Worm (Caenorhabditis elegans) whole organism, L1 larva: ENCODE results near the gene C04A2.15.
A peak's percentile ranks its signal among the peaks of the same experiment; 100 is the strongest.

ENCODE experiments used
- C16A3.4 ChIP-seq: fragments of 150-350 bp; optimal IDR thresholded peaks from 2 replicates; lab custom pipeline; 2014; ENCODE audit warnings: missing biosample characterization, missing genetic modification characterization
- C34B4.2 ChIP-seq: sonication (generic microtip); optimal IDR thresholded peaks from 2 replicates; lab custom pipeline; 2017; ENCODE audit warnings: mild to moderate bottlenecking, missing genetic modification characterization, missing compliant biosample characterization
- blmp-1 ChIP-seq: fragments of 150-350 bp; optimal IDR thresholded peaks from 2 replicates; lab custom pipeline; 2014; ENCODE audit warnings: missing biosample characterization, missing genetic modification characterization
- ceh-88 ChIP-seq: fragments of 200-800 bp; sonication (Bioruptor generic); IDR thresholded peaks from 2 replicates; pipeline ENCODE4 v1.3.6; 2022; ENCODE audit warnings: missing genetic modification characterization, missing compliant biosample characterization
- dpl-1 ChIP-seq, 3 experiments: fragments of 150-350 bp in 2 of 3; sonication (generic microtip) in 1 of 3; optimal IDR thresholded peaks; 2 replicates each; lab custom pipeline; 2014 to 2017; ENCODE audit warnings: missing biosample characterization in 3 of 3, missing genetic modification characterization in 3 of 3, missing genetic modification reagents in 3 of 3
- dsc-1 ChIP-seq: sonication (generic microtip); optimal IDR thresholded peaks from 2 replicates; lab custom pipeline; 2016; ENCODE audit warnings: mild to moderate bottlenecking, missing genetic modification characterization, missing compliant biosample characterization
- efl-1 ChIP-seq, 4 experiments: fragments of 150-350 bp; optimal IDR thresholded peaks in 3 of 4; peaks in 1 of 4; 1 replicate in 1 of 4; 2 replicates in 3 of 4; lab custom pipeline; 2014; ENCODE audit warnings: missing biosample characterization in 2 of 4, missing genetic modification characterization in 2 of 4, missing genetic modification reagents in 2 of 4
- efl-3 ChIP-seq: fragments of 200-800 bp; sonication (Bioruptor generic); optimal IDR thresholded peaks from 2 replicates; lab custom pipeline; 2018; ENCODE audit warnings: mild to moderate bottlenecking, missing genetic modification characterization, missing compliant biosample characterization
- egl-13 ChIP-seq: sonication (generic microtip); optimal IDR thresholded peaks from 2 replicates; lab custom pipeline; 2016; ENCODE audit warnings: missing genotype, missing genetic modification reagents, missing genetic modification characterization, missing compliant biosample characterization
- egl-27 ChIP-seq, 2 experiments: fragments of 150-350 bp in 1 of 2; sonication (generic microtip); optimal IDR thresholded peaks; 3 replicates each; lab custom pipeline; 2017 to 2018; ENCODE audit warnings: missing biosample characterization in 2 of 2, missing genetic modification characterization in 2 of 2, missing genetic modification reagents in 2 of 2
- elt-3 ChIP-seq, 6 experiments: fragments of 150-350 bp in 1 of 6; sonication (generic microtip); optimal IDR thresholded peaks; 2 replicates each; lab custom pipeline; 2017 to 2018; ENCODE audit warnings: missing biosample characterization in 6 of 6, missing genetic modification characterization in 6 of 6, inconsistent platforms in 1 of 6
- ets-5 ChIP-seq: fragments of 200-800 bp; sonication (Bioruptor generic); IDR thresholded peaks from 2 replicates; pipeline ENCODE4 v1.3.6; 2022; ENCODE audit warnings: missing genetic modification characterization, missing compliant biosample characterization
- fkh-8 ChIP-seq: sonication (generic microtip); optimal IDR thresholded peaks from 2 replicates; lab custom pipeline; 2016; ENCODE audit warnings: mild to moderate bottlenecking, missing genetic modification characterization, missing compliant biosample characterization
- grh-1 ChIP-seq: fragments of 200-800 bp; sonication (Bioruptor generic); IDR thresholded peaks from 2 replicates; pipeline ENCODE4 v1.3.6; 2022; ENCODE audit warnings: missing genetic modification reagents, missing genetic modification characterization, missing compliant biosample characterization
- hlh-17 ChIP-seq: fragments of 200-800 bp; sonication (Bioruptor generic); optimal IDR thresholded peaks from 2 replicates; lab custom pipeline; 2018; ENCODE audit warnings: missing genetic modification characterization, mild to moderate bottlenecking, missing compliant biosample characterization, moderate library complexity, borderline replicate concordance
- hlh-4 ChIP-seq: sonication (generic microtip); optimal IDR thresholded peaks from 2 replicates; lab custom pipeline; 2016; ENCODE audit warnings: mild to moderate bottlenecking, missing genetic modification characterization, missing compliant biosample characterization
- irx-1 ChIP-seq: sonication (generic microtip); optimal IDR thresholded peaks from 2 replicates; lab custom pipeline; 2016; ENCODE audit warnings: missing genetic modification characterization, missing compliant biosample characterization
- lin-13 ChIP-seq: fragments of 150-350 bp; optimal IDR thresholded peaks from 2 replicates; lab custom pipeline; 2014; ENCODE audit warnings: missing biosample characterization, missing genetic modification reagents, missing genetic modification characterization
- lin-14 ChIP-seq: fragments of 200-800 bp; sonication (Bioruptor generic); optimal IDR thresholded peaks from 2 replicates; lab custom pipeline; 2018; ENCODE audit warnings: mild to moderate bottlenecking, missing genetic modification characterization, moderate library complexity, missing compliant biosample characterization
- lin-15B ChIP-seq: fragments of 150-350 bp; sonication (generic microtip); optimal IDR thresholded peaks from 3 replicates; lab custom pipeline; 2014; ENCODE audit warnings: missing biosample characterization, missing genetic modification characterization
- lin-35 ChIP-seq, 2 experiments: fragments of 150-350 bp; optimal IDR thresholded peaks; 2 replicates each; lab custom pipeline; 2014; ENCODE audit warnings: missing biosample characterization in 2 of 2, missing genetic modification characterization in 2 of 2, missing genetic modification reagents in 2 of 2
- lir-3 ChIP-seq: sonication (generic microtip); optimal IDR thresholded peaks from 2 replicates; lab custom pipeline; 2016; ENCODE audit warnings: mild to moderate bottlenecking, missing genetic modification characterization, moderate library complexity, missing compliant biosample characterization; ENCODE audit not compliant: poor library complexity
- lsy-2 ChIP-seq, 2 experiments: fragments of 150-350 bp; optimal IDR thresholded peaks; 2 replicates each; lab custom pipeline; 2014; ENCODE audit warnings: missing biosample characterization in 2 of 2, missing genetic modification characterization in 2 of 2
- mdl-1 ChIP-seq, 2 experiments: fragments of 150-350 bp; optimal IDR thresholded peaks; 2 replicates each; lab custom pipeline; 2014 to 2017; ENCODE audit warnings: missing biosample characterization in 2 of 2, missing genetic modification characterization in 2 of 2, inconsistent platforms in 1 of 2
- mep-1 ChIP-seq: fragments of 150-350 bp; optimal IDR thresholded peaks from 2 replicates; lab custom pipeline; 2014; ENCODE audit warnings: missing biosample characterization, missing genetic modification characterization
- nhr-11 ChIP-seq: fragments of 150-350 bp; optimal IDR thresholded peaks from 2 replicates; lab custom pipeline; 2014; ENCODE audit warnings: missing biosample characterization, missing genetic modification characterization
- nhr-12 ChIP-seq: sonication (generic microtip); optimal IDR thresholded peaks from 2 replicates; lab custom pipeline; 2017; ENCODE audit warnings: missing biosample characterization, missing genetic modification characterization
- nhr-19 ChIP-seq: fragments of 200-800 bp; sonication (Bioruptor generic); conservative IDR thresholded peaks from 2 replicates; pipeline ENCODE4 v1.3.6; 2022; ENCODE audit warnings: missing genetic modification characterization, missing compliant biosample characterization
- nhr-20 ChIP-seq: sonication (generic microtip); optimal IDR thresholded peaks from 2 replicates; lab custom pipeline; 2016; ENCODE audit warnings: mild to moderate bottlenecking, missing genetic modification characterization, missing compliant biosample characterization
- nhr-28 ChIP-seq: fragments of 150-350 bp; optimal IDR thresholded peaks from 2 replicates; lab custom pipeline; 2014; ENCODE audit warnings: missing biosample characterization, missing genetic modification characterization
- nhr-47 ChIP-seq: sonication (generic microtip); optimal IDR thresholded peaks from 2 replicates; lab custom pipeline; 2016; ENCODE audit warnings: mild to moderate bottlenecking, missing genetic modification characterization, moderate library complexity, missing compliant biosample characterization
- nhr-71 ChIP-seq: sonication (generic microtip); optimal IDR thresholded peaks from 2 replicates; lab custom pipeline; 2016; ENCODE audit warnings: mild to moderate bottlenecking, missing genetic modification characterization, moderate library complexity, missing compliant biosample characterization
- nhr-76 ChIP-seq: sonication (generic microtip); optimal IDR thresholded peaks from 2 replicates; lab custom pipeline; 2017; ENCODE audit warnings: missing biosample characterization, missing genetic modification characterization
- nhr-85 ChIP-seq: sonication (generic microtip); peaks from one replicate; lab custom pipeline; 2016; ENCODE audit warnings: missing genetic modification characterization, inconsistent platforms, missing compliant biosample characterization
- nhr-90 ChIP-seq: sonication (generic microtip); optimal IDR thresholded peaks from 2 replicates; lab custom pipeline; 2016; ENCODE audit warnings: mild to moderate bottlenecking, missing genetic modification characterization, missing compliant biosample characterization; ENCODE audit not compliant: poor library complexity
- rnt-1 ChIP-seq: sonication (generic microtip); optimal IDR thresholded peaks from 2 replicates; lab custom pipeline; 2016; ENCODE audit warnings: mild to moderate bottlenecking, missing genetic modification characterization, moderate library complexity, missing compliant biosample characterization
- skn-1 ChIP-seq: fragments of 150-350 bp; optimal IDR thresholded peaks from 2 replicates; lab custom pipeline; 2014; ENCODE audit warnings: missing biosample characterization, missing genetic modification characterization
- snu-23 ChIP-seq: sonication (generic microtip); optimal IDR thresholded peaks from 2 replicates; lab custom pipeline; 2016; ENCODE audit warnings: missing genetic modification characterization, missing compliant biosample characterization
- tbx-2 ChIP-seq: sonication (generic microtip); optimal IDR thresholded peaks from 2 replicates; lab custom pipeline; 2016; ENCODE audit warnings: missing genetic modification characterization, missing compliant biosample characterization
- unc-130 ChIP-seq: fragments of 150-350 bp; optimal IDR thresholded peaks from 2 replicates; lab custom pipeline; 2017; ENCODE audit warnings: missing biosample characterization, missing genetic modification characterization, inconsistent platforms
- vab-15 ChIP-seq: sonication (generic microtip); optimal IDR thresholded peaks from 2 replicates; lab custom pipeline; 2017; ENCODE audit warnings: missing genotype, mild to moderate bottlenecking, missing genetic modification characterization, missing compliant biosample characterization
- zag-1 ChIP-seq: fragments of 150-350 bp; optimal IDR thresholded peaks from 2 replicates; lab custom pipeline; 2014; ENCODE audit warnings: missing biosample characterization, missing genetic modification characterization
- zip-4 ChIP-seq: fragments of 200-800 bp; sonication (Bioruptor generic); optimal IDR thresholded peaks from 2 replicates; lab custom pipeline; 2018; ENCODE audit warnings: mild to moderate bottlenecking, missing genetic modification characterization, moderate library complexity, missing compliant biosample characterization
- ztf-4 ChIP-seq: fragments of 150-350 bp; optimal IDR thresholded peaks from 2 replicates; lab custom pipeline; 2014; ENCODE audit warnings: missing biosample characterization, missing genetic modification characterization

Gene C04A2.15

DNA sequence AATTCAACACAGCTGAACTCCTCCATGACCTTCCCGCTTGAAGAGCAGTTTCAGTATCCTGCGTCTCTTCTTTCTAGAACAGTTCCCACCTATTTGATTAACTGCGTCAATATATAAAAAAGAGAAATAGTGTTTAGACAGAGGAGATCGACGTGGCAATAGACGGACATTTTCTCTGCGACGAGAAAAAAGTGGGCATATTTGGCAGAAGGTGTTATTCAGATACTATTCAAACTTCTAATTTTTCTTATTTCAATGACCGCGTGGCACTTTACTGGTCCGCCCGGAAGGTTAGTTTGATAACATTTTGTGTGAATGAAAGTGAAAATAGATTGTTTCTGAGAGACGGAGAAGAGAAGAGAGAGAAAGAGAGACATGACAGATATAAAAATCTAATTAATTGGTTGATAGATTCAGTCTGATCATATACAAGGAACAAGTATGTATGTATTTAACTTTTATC, 4.1 kb upstream of the C04A2.15 start, which contains the start of gene tbc-6 (continued):
- TF ChIP-seq nhr-19 (peak; percentile 67), lin-15B (tag; lab: Kevin White, UChicago) (no peak), dsc-1 (tag; lab: Kevin White, UChicago) (peak; percentile 14), nhr-47 (tag; lab: Kevin White, UChicago) (peak; percentile 51), mep-1 (tag; lab: Kevin White, UChicago) (peak; percentile 83), lin-13 (GFP tag; lab: Kevin White, UChicago) (peak; percentile 36), egl-27 (tag; optimal IDR thresholded peaks at IDR 0.05; lab: Kevin White, UChicago) (peak; percentile 19 to 58), irx-1 (tag; lab: Kevin White, UChicago) (peak; percentile 50), ztf-4 (tag; lab: Kevin White, UChicago) (peak; percentile 8), efl-1 (optimal IDR thresholded peaks at IDR 0.05; lab: Kevin White, UChicago) (peak in 1 of 2 experiments; percentile 30), efl-1 (GFP tag; optimal IDR thresholded peaks at IDR 0.05 in 1 of 2; lab: Kevin White, UChicago) (peak in 1 of 2 experiments; percentile 88), lin-35 (GFP tag; optimal IDR thresholded peaks at IDR 0.05; lab: Kevin White, UChicago) (peak in 1 of 2 experiments; percentile 22), tbx-2 (tag; lab: Kevin White, UChicago) (peak; percentile 71)

DNA sequence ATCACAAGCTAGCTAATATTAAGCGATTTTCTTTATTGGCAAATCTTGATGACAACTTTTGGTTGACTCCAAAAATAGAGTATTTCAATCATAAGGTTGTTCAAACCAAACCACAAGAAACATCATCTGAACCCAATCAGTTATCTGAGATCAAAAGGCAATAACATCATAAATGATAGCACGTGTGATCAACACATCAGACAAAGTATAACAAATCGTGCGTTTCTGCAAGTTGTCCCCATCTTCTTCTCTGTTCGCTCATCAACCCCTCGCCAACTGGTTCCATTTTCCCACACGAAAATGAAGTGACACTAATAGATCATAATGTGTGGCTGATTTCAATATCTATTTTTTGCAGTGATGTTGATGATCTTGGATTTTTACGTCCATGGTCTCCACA, 2.7 kb upstream of the C04A2.15 start:
- TF ChIP-seq dpl-1 (GFP tag; optimal IDR thresholded peaks at IDR 0.05; lab: Kevin White, UChicago) (peak in 1 of 3 experiments; percentile 37), ztf-4 (tag; lab: Kevin White, UChicago) (peak; percentile 60), blmp-1 (tag; lab: Kevin White, UChicago) (peak; percentile 86), efl-1 (optimal IDR thresholded peaks at IDR 0.05; lab: Kevin White, UChicago) (no peak), efl-1 (GFP tag; optimal IDR thresholded peaks at IDR 0.05 in 1 of 2; lab: Kevin White, UChicago) (peak in 1 of 2 experiments; percentile 92), lir-3 (tag; lab: Kevin White, UChicago) (peak; percentile 24), nhr-20 (tag; lab: Kevin White, UChicago) (peak; percentile 79), nhr-12 (tag; lab: Kevin White, UChicago) (no peak), egl-27 (tag; optimal IDR thresholded peaks at IDR 0.05; lab: Kevin White, UChicago) (peak; percentile 48 to 71), nhr-47 (tag; lab: Kevin White, UChicago) (peak; percentile 6), nhr-71 (peak; percentile 84), tbx-2 (tag; lab: Kevin White, UChicago) (peak; percentile 63), mep-1 (tag; lab: Kevin White, UChicago) (peak; percentile 3), lin-35 (GFP tag; optimal IDR thresholded peaks at IDR 0.05; lab: Kevin White, UChicago) (peak in 1 of 2 experiments; percentile 73), nhr-85 (tag; lab: Kevin White, UChicago) (peak; percentile 94), ets-5 (no peak), lsy-2 (tag; optimal IDR thresholded peaks at IDR 0.05; lab: Kevin White, UChicago) (peak in 1 of 2 experiments; percentile 31), vab-15 (tag; lab: Kevin White, UChicago) (peak; percentile 82), grh-1 (peak; percentile 42; the same call in 1 of the 2 replicates), snu-23 (peak; percentile 59), nhr-19 (peak; percentile 63), elt-3 (tag; optimal IDR thresholded peaks at IDR 0.05; lab: Kevin White, UChicago) (peak in 3 of 6 experiments; percentile 7 to 93 (median 81)), rnt-1 (tag; lab: Kevin White, UChicago) (peak; percentile 15), zip-4 (no peak), lin-14 (GFP tag; lab: Kevin White, UChicago) (peak; percentile 74), nhr-90 (tag; lab: Kevin White, UChicago) (peak; percentile 13), lin-13 (GFP tag; lab: Kevin White, UChicago) (no peak), egl-13 (tag; lab: Kevin White, UChicago) (no peak), unc-130 (tag; lab: Kevin White, UChicago) (peak; percentile 78), C16A3.4 (tag; lab: Kevin White, UChicago) (peak; percentile 34), efl-3 (GFP tag; lab: Kevin White, UChicago) (no peak), lin-15B (tag; lab: Kevin White, UChicago) (no peak), mdl-1 (tag; optimal IDR thresholded peaks at IDR 0.05; lab: Kevin White, UChicago) (peak in 1 of 2 experiments; percentile 81)

DNA sequence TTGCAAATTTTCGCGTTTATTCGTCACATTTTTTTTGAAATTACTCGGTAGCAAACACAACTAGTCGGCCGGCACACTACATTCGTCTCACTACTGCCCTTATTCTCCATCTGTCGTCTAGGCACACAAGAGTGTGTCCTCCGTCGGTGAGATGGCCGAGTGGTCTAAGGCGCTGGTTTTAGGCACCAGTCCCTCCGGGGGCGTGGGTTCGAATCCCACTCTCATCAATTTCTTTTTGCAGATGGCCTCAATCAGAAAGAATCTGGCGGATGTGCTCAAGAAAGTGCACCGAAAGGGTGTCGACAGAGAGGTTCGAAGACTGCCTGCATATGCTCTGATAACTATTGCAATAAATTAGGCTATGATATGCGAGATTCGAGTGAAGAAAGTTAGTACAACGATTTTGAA, 1.0 kb downstream of the C04A2.15 start:
- TF ChIP-seq fkh-8 (tag; lab: Kevin White, UChicago) (peak; percentile 74), grh-1 (no peak), skn-1 (tag; lab: Kevin White, UChicago) (peak; percentile 50), nhr-28 (tag; lab: Kevin White, UChicago) (no peak), nhr-71 (peak; percentile 79), hlh-4 (no peak), ets-5 (no peak), C34B4.2 (tag; lab: Kevin White, UChicago) (no peak), ztf-4 (tag; lab: Kevin White, UChicago) (no peak), unc-130 (tag; lab: Kevin White, UChicago) (peak; percentile 15), dpl-1 (GFP tag; optimal IDR thresholded peaks at IDR 0.05; lab: Kevin White, UChicago) (peak in 2 of 3 experiments; percentile 36 to 47), nhr-85 (tag; lab: Kevin White, UChicago) (no peak), zag-1 (tag; lab: Kevin White, UChicago) (no peak), nhr-11 (tag; lab: Kevin White, UChicago) (no peak), nhr-76 (tag; lab: Kevin White, UChicago) (no peak), hlh-17 (GFP tag; lab: Kevin White, UChicago) (no peak), ceh-88 (peak; percentile 63), nhr-20 (tag; lab: Kevin White, UChicago) (peak; percentile 79)
